Fruit fly (Drosophila melanogaster): Measurements from ENCODE around the gene CG7560.

CG7560 gene

DNA sequence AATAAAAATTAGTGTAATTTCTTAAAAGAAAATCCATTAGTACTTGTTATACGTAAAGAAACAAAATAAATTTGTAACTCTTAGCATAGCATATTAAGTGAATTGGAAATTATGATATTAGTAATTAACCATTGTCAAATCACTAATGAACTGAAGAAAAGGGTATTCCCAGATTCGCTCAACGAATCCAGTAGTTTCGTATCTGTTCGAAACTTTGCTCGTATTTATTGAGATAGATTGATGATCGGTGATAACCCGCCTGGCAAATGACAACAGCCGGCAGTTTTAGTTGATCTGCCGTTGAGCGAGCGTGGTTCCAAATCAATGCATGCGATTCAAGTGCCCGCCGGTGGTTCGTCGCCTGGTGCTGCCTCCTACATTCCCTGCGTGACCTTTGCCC is at the start of gene CG7560:
TSS of gene CG7560 (plus strand) at position 301 of the 400 bp plus-strand sequence.
- TF ChIP-seq chif (GFP tag; optimal IDR thresholded peaks at IDR 0.05), result no peak
- peak; percentile 39 for TF ChIP-seq D19A (tag; optimal IDR thresholded peaks at IDR 0.05)
- TF ChIP-seq Hr78 (GFP tag; optimal IDR thresholded peaks at IDR 0.05), result peak in 1 of 2 experiments; percentile 9
- 0 out of 2 replicates have a peak, but pooled peaks have one; percentile 21 for TF ChIP-seq CG11696 (GFP tag; IDR thresholded peaks at IDR 0.05)
- TF ChIP-seq NFAT (GFP tag; IDR thresholded peaks at IDR 0.05), result no peak

DNA sequence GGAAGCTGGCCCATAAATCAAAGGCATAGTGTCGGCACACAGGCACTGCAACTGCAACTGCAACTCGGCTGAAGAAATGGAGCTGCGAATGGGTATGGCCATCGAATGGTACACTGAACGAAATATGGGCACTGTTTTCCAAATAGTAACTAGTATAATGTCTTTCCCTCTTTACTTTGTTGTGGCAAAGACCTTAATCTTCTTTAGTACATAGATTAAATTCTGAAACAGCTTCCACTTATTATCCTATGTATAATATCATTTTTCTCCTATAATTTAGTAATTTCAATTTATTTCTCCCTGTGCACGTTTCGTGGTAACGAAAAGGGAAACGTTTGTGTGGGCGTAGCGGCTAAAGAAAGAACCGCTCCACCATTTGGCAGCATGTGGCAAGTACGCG is 49.7 kb upstream of the CG7560 start:
- TF ChIP-seq CG18011 (GFP tag; optimal IDR thresholded peaks at IDR 0.05) (no peak), Neu2 (GFP tag; optimal IDR thresholded peaks at IDR 0.05; ENCODE audit: borderline replicate concordance) (no peak), CG2129 (GFP tag; IDR thresholded peaks at IDR 0.05; ENCODE audit: partially characterized antibody) (no peak), H15 (GFP tag; IDR thresholded peaks at IDR 0.05) (0 out of 3 replicates have a peak, but pooled peaks have one; percentile 5), gsb-n (tag; optimal IDR thresholded peaks at IDR 0.05) (peak; percentile 81), CG2199 (GFP tag; IDR thresholded peaks at IDR 0.05) (peak; percentile 7; the same call in 2 of the 3 replicates), bcd (GFP tag; optimal IDR thresholded peaks at IDR 0.05) (peak; percentile 45), lbe (GFP tag; optimal IDR thresholded peaks at IDR 0.05) (no peak), CG5180 (GFP tag; optimal IDR thresholded peaks at IDR 0.05) (peak; percentile 74), CG6254 (GFP tag; optimal IDR thresholded peaks at IDR 0.05) (peak; percentile 83), CG2202 (tag; optimal IDR thresholded peaks at IDR 0.05) (peak; percentile 74), CG18476 (GFP tag; optimal IDR thresholded peaks at IDR 0.05) (peak; percentile 57), CG5245 (GFP tag; optimal IDR thresholded peaks at IDR 0.05) (peak; percentile 64), CG17186 (GFP tag; optimal IDR thresholded peaks at IDR 0.05) (peak; percentile 4), CG15696 (tag; optimal IDR thresholded peaks at IDR 0.05) (peak; percentile 82), CG2889 (GFP tag; IDR thresholded peaks at IDR 0.05) (no peak), CG18764 (GFP tag; optimal IDR thresholded peaks at IDR 0.05) (peak; percentile 51), scrt (GFP tag; optimal IDR thresholded peaks at IDR 0.05) (peak; percentile 25), nom (GFP tag; optimal IDR thresholded peaks at IDR 0.05) (peak; percentile 27), Fer1 (GFP tag; optimal IDR thresholded peaks at IDR 0.05) (no peak), CG15514 (GFP tag; optimal IDR thresholded peaks at IDR 0.05) (no peak), cwo (GFP tag; optimal IDR thresholded peaks at IDR 0.05) (no peak), sc (optimal IDR thresholded peaks at IDR 0.05) (no peak), sc (GFP tag; optimal IDR thresholded peaks at IDR 0.05) (peak; percentile 79), br (optimal IDR thresholded peaks at IDR 0.05) (no peak), CG17802 (tag; optimal IDR thresholded peaks at IDR 0.05) (peak; percentile 18), insv (GFP tag; optimal IDR thresholded peaks at IDR 0.05) (no peak), Xrp1 (GFP tag; IDR thresholded peaks at IDR 0.05) (peak; percentile 89), CG7357 (GFP tag; IDR thresholded peaks at IDR 0.05) (no peak), Meics (GFP tag; optimal IDR thresholded peaks at IDR 0.05) (no peak), tio (GFP tag; optimal IDR thresholded peaks at IDR 0.05) (peak; percentile 53), CG12659 (GFP tag; optimal IDR thresholded peaks at IDR 0.05) (peak; percentile 47), Camta (GFP tag; optimal IDR thresholded peaks at IDR 0.05) (peak; percentile 27), Sox102F (GFP tag; optimal IDR thresholded peaks at IDR 0.05) (peak; percentile 84), nau (GFP tag; optimal IDR thresholded peaks at IDR 0.05) (peak; percentile 31), Doc3 (GFP tag; IDR thresholded peaks at IDR 0.05; ENCODE audit: partially characterized antibody) (no peak), CG1233 (GFP tag; optimal IDR thresholded peaks at IDR 0.05) (peak; percentile 56), Poxn (GFP tag; IDR thresholded peaks at IDR 0.05) (no peak), CoRest (tag; optimal IDR thresholded peaks at IDR 0.05) (peak; percentile 75), CG13894 (tag; optimal IDR thresholded peaks at IDR 0.05) (no peak), Scr (GFP tag; IDR thresholded peaks at IDR 0.05; ENCODE audit: partially characterized antibody) (no peak), Ada2b (GFP tag; IDR thresholded peaks at IDR 0.05) (peak; percentile 39), caup (GFP tag; optimal IDR thresholded peaks at IDR 0.05; ENCODE audit: severe bottlenecking) (no peak)
